Worm (Caenorhabditis elegans) whole organism, dauer: ENCODE measurements around the gene irld-11.
"Not testable (repeated sequence)": the region's sequence is repeated elsewhere in the genome, so short reads cannot be mapped to it uniquely, and the experiment has no call there.

ENCODE experiments used
- unc-62 ChIP-seq: sonication (generic microtip); optimal IDR thresholded peaks from 2 replicates; lab custom pipeline; 2017; ENCODE audit warnings: missing biosample characterization, missing genetic modification reagents, missing genetic modification characterization

irld-11 gene

ce11 chrV:1642199-1642598 is 12.7 kb upstream of the irld-11 start, which contains the start of gene Y46H3D.1:
TSS of gene Y46H3D.1 (plus strand) at chrV:1642499.
- TF ChIP-seq unc-62 (GFP tag; lab: Kevin White, UChicago): no peak

DNA sequence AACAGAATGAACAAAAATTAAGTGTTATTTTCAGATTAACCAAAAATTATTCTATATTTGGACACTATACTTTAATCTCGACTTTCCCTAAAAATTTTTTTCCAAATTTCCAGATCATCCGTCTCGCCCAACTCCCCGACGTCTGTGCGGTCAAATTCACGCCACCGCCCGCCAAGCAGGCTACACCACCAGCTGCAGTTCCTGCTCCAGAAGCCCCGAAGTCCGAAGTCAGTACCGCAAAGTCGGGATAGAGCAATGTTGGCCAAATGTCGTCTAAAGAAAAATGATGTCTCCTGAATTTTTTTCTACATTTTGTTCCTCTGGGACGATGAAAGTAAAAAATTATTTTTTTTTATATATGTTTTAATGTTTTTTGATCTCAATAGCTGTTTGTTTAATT is 12.2 kb upstream of the irld-11 start:
- TF ChIP-seq unc-62 (GFP tag; lab: Kevin White, UChicago): no peak

ce11 chrV:1643886-1644285 is 11.1 kb upstream of the irld-11 start, which contains the start of gene alh-2:
TSS of gene alh-2 (plus strand) at chrV:1644169.
- TF ChIP-seq unc-62 (GFP tag; lab: Kevin White, UChicago): no peak

DNA sequence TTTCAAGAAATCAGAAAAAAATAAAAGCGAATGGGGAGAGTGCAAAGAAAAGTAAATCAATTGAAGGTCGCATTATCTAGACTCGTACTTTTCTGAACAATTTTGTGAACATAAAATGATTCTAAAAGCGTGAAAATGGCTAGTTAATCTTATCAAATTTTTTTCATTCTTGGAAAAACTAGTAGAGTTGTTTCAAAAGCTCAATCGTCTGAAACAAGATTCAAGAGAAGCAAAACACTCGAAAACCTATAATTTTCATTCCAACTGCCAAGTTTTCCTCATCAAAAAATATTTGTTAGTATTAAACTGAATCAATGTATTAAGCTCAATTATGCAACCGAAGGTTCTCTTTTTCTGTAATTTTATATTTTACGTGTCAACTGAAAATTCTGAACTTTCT is 6.9 kb upstream of the irld-11 start, which contains the start of gene irld-45:
Gene irld-45 (plus strand): TSS at position 301 of the 400 bp plus-strand sequence.
- TF ChIP-seq unc-62 (GFP tag; lab: Kevin White, UChicago): no peak

- no peak for TF ChIP-seq unc-62 (GFP tag; lab: Kevin White, UChicago)
Measured at ce11 chrV:1651045-1651444, 3.9 kb upstream of the irld-11 start, which contains the start of gene irld-44. TSS of gene irld-44 (plus strand) at chrV:1651345.

- TF ChIP-seq unc-62 (GFP tag; lab: Kevin White, UChicago): no peak
Measured at ce11 chrV:1662270-1662669, 7.3 kb downstream of the irld-11 start, which contains the start of gene irld-40. TSS of gene irld-40 (plus strand) at chrV:1662570.

ce11 chrV:1664921-1665320 is 10.0 kb downstream of the irld-11 start, which contains the start of gene K04F1.9:
TSS of gene K04F1.9 (plus strand) at chrV:1665221.
- TF ChIP-seq unc-62 (GFP tag; lab: Kevin White, UChicago): no peak

- no peak for TF ChIP-seq unc-62 (GFP tag; lab: Kevin White, UChicago)
Measured at ce11 chrV:1666904-1667303, 12.0 kb downstream of the irld-11 start, which contains the start of gene K04F1.8. TSS of gene K04F1.8 (plus strand) at chrV:1667204.

DNA sequence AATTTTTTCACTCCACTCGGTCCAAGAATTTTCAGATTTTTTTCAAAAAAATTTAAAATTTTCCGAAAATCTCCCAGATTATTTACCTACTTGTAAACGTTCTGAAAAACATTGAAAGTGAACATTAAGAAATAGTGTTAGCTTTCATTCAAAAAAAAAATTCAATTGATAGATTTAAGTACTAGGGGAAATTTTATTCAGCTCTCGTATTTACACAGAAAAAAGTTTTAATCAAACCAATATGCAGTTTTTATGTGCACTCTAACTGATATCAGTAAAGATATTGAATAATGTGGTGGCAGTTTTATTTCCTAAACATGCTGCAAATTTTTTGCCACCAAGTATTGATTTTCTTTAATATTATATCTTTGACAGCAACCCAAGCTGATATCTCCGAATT is 13.3 kb downstream of the irld-11 start, which contains the start of gene irld-42:
Gene irld-42 (plus strand): TSS at position 301 of the 400 bp plus-strand sequence.
- no peak for TF ChIP-seq unc-62 (GFP tag; lab: Kevin White, UChicago)

ce11 chrV:1678228-1678627 is 23.3 kb downstream of the irld-11 start, which contains the start of gene srw-98:
TSS of gene srw-98 (minus strand) at chrV:1678328.
- no peak for TF ChIP-seq unc-62 (GFP tag; lab: Kevin White, UChicago)

ce11 chrV:1680770-1681169 is 25.8 kb downstream of the irld-11 start, which contains the start of gene srw-91:
TSS of gene srw-91 (minus strand) at chrV:1680870.
- TF ChIP-seq unc-62 (GFP tag; lab: Kevin White, UChicago): no peak

DNA sequence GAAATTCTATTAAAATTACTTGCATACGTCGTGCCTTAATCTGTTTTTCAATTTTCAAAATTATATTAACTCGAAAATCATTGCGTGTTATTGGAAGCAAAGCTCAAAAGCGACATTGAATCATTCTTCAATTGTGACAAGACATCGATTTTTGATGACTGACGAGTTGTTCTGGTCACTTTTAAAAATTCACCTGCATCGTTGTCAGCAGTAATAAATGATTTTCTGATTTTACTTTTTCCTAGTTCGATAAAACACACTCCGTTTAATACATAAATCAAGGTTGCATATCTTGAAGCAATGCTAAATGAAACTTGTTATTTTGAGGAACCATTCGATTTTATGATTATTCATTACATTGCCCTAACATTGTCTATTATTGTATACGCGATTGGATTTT is 27.3 kb downstream of the irld-11 start, which contains the start of gene srh-3:
Gene srh-3 (plus strand): TSS at position 301 of the 400 bp plus-strand sequence.
- no peak for TF ChIP-seq unc-62 (GFP tag; lab: Kevin White, UChicago)

ce11 chrV:1685328-1685727 is 30.4 kb downstream of the irld-11 start, which contains the start of gene srh-5:
TSS of gene srh-5 (plus strand) at chrV:1685628.
- no peak for TF ChIP-seq unc-62 (GFP tag; lab: Kevin White, UChicago)

- TF ChIP-seq unc-62 (GFP tag; lab: Kevin White, UChicago): not testable (repeated sequence)
Measured at ce11 chrV:1692494-1692893, 37.5 kb downstream of the irld-11 start, which contains the start of gene Y46H3C.5. TSS of gene Y46H3C.5 (minus strand) at chrV:1692495.

DNA sequence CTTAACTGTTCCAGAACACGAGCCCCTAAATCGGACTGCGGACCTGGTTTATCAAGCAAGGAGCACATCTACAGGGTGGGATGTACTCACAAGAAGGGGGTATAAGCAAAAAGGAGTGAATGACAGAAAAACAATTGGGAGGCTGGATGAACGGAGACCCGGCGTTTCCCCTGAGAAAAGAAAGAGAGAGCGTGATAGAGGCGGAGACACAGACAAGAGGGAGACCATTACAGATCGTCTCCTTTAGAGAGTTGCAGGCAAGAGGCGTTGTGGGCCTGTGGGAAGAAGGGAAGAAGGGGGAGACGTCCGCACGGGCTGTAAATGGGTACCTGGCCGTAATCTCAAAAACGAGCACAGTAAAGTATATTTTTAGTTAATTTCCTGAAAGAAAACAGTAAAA is 38.9 kb downstream of the irld-11 start, which contains the start of gene Y46H3C.7:
Gene Y46H3C.7 (minus strand): TSS at position 147 of the 400 bp plus-strand sequence.
- TF ChIP-seq unc-62 (GFP tag; lab: Kevin White, UChicago): not testable (repeated sequence)

DNA sequence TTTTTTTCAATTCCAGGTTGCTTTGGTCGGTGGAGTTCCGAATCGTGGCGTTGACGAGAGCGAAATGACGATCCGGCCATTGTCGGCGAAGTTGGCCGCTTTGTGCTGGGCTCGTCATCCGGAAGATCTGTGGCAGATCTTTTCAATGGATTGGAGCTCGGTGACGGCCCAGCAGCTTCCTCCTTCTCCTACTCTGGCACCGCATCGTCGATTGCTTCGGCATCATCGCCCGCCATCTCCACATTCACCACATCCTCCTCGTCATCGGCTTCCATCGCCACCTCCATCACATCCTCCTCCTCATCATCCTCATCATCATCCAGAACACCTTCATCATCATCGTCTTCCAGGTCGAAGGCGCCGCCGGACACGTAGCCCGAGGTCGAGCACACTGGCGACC is 43.5 kb downstream of the irld-11 start:
- no peak for TF ChIP-seq unc-62 (GFP tag; lab: Kevin White, UChicago)
